Worm (Caenorhabditis elegans): ENCODE results near the gene enri-1.

DNA sequence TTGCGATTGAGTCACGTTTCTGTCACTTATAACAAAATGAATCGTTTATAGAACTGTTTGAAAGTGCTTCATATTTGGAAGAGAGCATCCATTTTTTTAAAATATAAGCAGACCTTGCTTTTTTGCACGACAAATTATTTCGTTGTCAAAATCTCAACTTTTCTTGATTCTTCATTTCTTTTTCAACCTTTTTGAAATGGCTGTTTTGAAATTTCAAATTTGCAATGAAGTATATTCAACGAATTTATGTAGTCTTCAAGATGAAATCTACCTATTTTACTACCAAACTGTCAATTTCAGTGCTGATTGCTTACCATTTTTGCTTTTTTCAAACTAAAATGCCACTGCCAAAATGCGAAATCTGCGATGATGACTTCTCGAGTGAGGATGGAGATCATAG lies 34.7 kb downstream of the enri-1 start, which contains the start of gene B0281.3:
- TF ChIP-seq tbx-2 (tag; optimal IDR thresholded peaks at IDR 0.05) (no peak), pha-4 (tag; optimal IDR thresholded peaks at IDR 0.05) (no peak), ama-1 (optimal IDR thresholded peaks at IDR 0.05) (no peak), unc-86 (tag; optimal IDR thresholded peaks at IDR 0.05) (no peak), hlh-6 (tag; optimal IDR thresholded peaks at IDR 0.05) (no peak)

Data from whole organism, late embryonic.